Fruit fly (Drosophila melanogaster): ENCODE measurements around the gene CG3703.

The CG3703 gene

DNA sequence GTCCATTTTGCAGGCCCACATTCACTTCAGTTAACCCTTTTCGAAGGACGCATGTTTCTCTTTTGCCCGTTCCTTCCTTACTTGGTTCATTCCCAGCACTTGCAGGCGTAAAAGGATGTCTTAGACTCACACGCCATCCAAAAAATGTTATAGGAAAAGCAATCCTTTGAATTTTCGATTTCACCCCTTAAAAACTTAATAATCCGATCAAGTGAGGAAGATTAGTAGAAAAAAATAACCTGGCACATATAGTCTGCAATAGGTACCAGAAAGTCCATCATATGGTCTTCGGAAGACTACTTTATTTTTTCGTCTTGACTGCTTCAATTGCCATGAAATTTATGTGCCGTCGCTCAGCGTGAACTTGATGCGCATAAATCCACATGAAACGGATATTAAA lies 24.2 kb downstream of the CG3703 start:
- TF ChIP-seq OdsH (GFP tag; optimal IDR thresholded peaks at IDR 0.05), result no peak
- no peak for TF ChIP-seq usp (GFP tag; optimal IDR thresholded peaks at IDR 0.05)
- peak; percentile 17 for TF ChIP-seq HLH106 (tag; optimal IDR thresholded peaks at IDR 0.05)
- peak; percentile 8 for TF ChIP-seq psq (GFP tag; optimal IDR thresholded peaks at IDR 0.05)
- TF ChIP-seq ey (GFP tag; optimal IDR thresholded peaks at IDR 0.05), result peak; percentile 32
- peak; percentile 34 for TF ChIP-seq rgr (GFP tag; optimal IDR thresholded peaks at IDR 0.05)
- TF ChIP-seq h (GFP tag; optimal IDR thresholded peaks at IDR 0.05), result peak; percentile 49

DNA sequence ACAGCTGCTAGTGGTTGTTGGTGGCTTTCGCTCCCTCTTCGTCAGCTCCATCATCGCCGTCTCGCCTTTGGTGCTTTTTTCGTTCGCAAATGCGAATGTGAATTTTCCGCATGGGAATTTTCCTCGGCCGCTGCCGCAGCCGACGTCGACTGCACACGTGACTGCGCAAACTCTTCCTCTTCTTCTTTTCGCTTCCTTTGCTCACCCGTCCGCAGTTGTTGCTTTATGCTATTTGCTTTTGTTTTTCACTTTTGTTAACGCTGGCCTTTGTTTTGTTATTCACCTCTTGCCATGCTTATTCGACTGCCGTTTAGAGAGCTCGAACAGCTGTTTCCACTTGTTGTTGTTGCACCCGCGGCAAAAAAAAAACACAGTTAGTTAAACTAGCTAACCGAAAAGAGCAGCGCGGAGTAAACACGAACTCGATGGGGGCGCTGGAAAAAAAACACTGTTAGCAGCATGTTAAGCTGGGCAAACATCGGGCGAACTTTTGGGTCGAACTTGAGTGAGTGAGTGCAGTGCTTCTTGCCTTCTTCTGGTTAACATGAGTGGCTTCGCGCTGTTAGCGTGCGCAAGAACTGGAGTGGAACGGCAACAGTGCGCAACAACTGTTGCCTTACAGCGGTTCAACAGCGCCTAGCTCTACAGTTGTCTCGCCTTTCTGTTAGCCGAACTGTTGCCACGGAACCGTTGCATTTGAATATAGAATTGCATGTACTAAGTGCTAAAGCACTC lies 36.6 kb downstream of the CG3703 start:
- TF ChIP-seq jim (GFP tag; optimal IDR thresholded peaks at IDR 0.05) (no peak), CrebA (GFP tag; optimal IDR thresholded peaks at IDR 0.05; ENCODE audit: borderline replicate concordance) (no peak), pan (optimal IDR thresholded peaks at IDR 0.05) (no peak), psq (GFP tag; optimal IDR thresholded peaks at IDR 0.05) (peak; percentile 49), fru (GFP tag; optimal IDR thresholded peaks at IDR 0.05) (no peak), dmrt93B (GFP tag; optimal IDR thresholded peaks at IDR 0.05) (no peak)

DNA sequence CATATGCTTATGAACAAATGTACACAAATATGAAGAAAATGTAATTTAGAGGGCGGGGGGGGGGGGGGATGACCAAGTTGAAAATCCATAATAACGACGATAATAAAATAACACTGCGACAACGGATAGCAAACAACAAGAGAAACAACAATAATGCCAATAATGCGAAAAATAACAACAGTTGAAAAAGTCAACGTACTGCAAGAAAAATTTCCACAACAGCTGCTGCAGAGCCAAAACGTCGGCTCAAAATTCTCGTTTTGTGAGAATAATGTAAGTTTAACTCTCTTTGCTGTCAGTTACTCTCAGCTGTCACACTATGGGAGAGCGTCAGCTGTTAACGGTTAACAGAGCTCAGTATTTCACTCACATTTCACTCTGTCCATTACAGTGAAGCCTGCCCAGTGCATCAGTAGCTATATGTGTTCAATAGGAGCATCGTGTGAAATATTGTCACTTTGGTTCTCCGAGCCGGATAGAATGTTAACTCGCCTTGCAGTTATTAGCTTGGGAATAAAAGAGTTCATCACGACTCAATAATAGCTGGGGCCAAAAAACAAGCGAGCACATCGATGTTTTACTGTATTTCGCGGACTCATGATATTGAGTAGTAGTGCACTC lies 44.7 kb downstream of the CG3703 start:
- TF ChIP-seq Vsx2 (GFP tag; optimal IDR thresholded peaks at IDR 0.05; ENCODE audit: partially characterized antibody) (no peak), CG32264 (GFP tag; optimal IDR thresholded peaks at IDR 0.05) (peak; percentile 68), usp (GFP tag; optimal IDR thresholded peaks at IDR 0.05) (no peak), psq (GFP tag; optimal IDR thresholded peaks at IDR 0.05) (peak; percentile 81), dmrt93B (GFP tag; optimal IDR thresholded peaks at IDR 0.05) (peak; percentile 85), Sp1 (GFP tag; optimal IDR thresholded peaks at IDR 0.05) (peak; percentile 88), Dfd (GFP tag; optimal IDR thresholded peaks at IDR 0.05) (no peak), sage (GFP tag; optimal IDR thresholded peaks at IDR 0.05) (peak; percentile 69), lola (GFP tag; optimal IDR thresholded peaks at IDR 0.05) (no peak), pan (optimal IDR thresholded peaks at IDR 0.05) (no peak), fru (GFP tag; optimal IDR thresholded peaks at IDR 0.05) (peak; percentile 92), foxo (GFP tag; optimal IDR thresholded peaks at IDR 0.05) (peak; percentile 32 to 91), Mio (GFP tag; optimal IDR thresholded peaks at IDR 0.05) (peak; percentile 50), Hr78 (GFP tag; optimal IDR thresholded peaks at IDR 0.05) (no peak), Dif (GFP tag; optimal IDR thresholded peaks at IDR 0.05; ENCODE audit: partially characterized antibody) (no peak), br (GFP tag; optimal IDR thresholded peaks at IDR 0.05) (peak; percentile 92), jim (GFP tag; optimal IDR thresholded peaks at IDR 0.05) (no peak), Myc (optimal IDR thresholded peaks at IDR 0.05) (no peak), Jra (GFP tag; optimal IDR thresholded peaks at IDR 0.05) (peak; percentile 11), N (GFP tag; optimal IDR thresholded peaks at IDR 0.05) (no peak), dl (GFP tag; optimal IDR thresholded peaks at IDR 0.05; ENCODE audit: insufficient read depth in 1 of 2, partially characterized antibody in 2 of 2) (peak in 1 of 2 experiments; percentile 38), rgr (GFP tag; optimal IDR thresholded peaks at IDR 0.05) (peak; percentile 88), woc (GFP tag; optimal IDR thresholded peaks at IDR 0.05) (peak; percentile 95), brk (GFP tag; optimal IDR thresholded peaks at IDR 0.05) (peak; percentile 30), CrebA (GFP tag; optimal IDR thresholded peaks at IDR 0.05; ENCODE audit: borderline replicate concordance) (peak; percentile 55), GATAd (GFP tag; optimal IDR thresholded peaks at IDR 0.05) (no peak), Hnf4 (GFP tag; optimal IDR thresholded peaks at IDR 0.05) (peak; percentile 84), dsf (GFP tag; optimal IDR thresholded peaks at IDR 0.05; ENCODE audit: borderline replicate concordance) (no peak), tai (GFP tag; optimal IDR thresholded peaks at IDR 0.05) (peak; percentile 82), OdsH (GFP tag; optimal IDR thresholded peaks at IDR 0.05) (peak; percentile 89), h (GFP tag; optimal IDR thresholded peaks at IDR 0.05) (peak; percentile 93), sv (GFP tag; optimal IDR thresholded peaks at IDR 0.05) (peak; percentile 50), ey (GFP tag; optimal IDR thresholded peaks at IDR 0.05) (peak; percentile 94), Hr83 (GFP tag; optimal IDR thresholded peaks at IDR 0.05; ENCODE audit: poor library complexity, severe bottlenecking) (no peak), Abd-B (GFP tag; optimal IDR thresholded peaks at IDR 0.05) (no peak), HLH106 (tag; optimal IDR thresholded peaks at IDR 0.05) (peak; percentile 93), CG9705 (GFP tag; optimal IDR thresholded peaks at IDR 0.05) (peak; percentile 82), Rel (GFP tag; optimal IDR thresholded peaks at IDR 0.05) (no peak), Rel (tag; optimal IDR thresholded peaks at IDR 0.05) (peak; percentile 66)

Measured in whole organism, wandering third instar larva.